ENCODE assay signal across 1 fruit fly cellular context in the genomic region with DNA sequence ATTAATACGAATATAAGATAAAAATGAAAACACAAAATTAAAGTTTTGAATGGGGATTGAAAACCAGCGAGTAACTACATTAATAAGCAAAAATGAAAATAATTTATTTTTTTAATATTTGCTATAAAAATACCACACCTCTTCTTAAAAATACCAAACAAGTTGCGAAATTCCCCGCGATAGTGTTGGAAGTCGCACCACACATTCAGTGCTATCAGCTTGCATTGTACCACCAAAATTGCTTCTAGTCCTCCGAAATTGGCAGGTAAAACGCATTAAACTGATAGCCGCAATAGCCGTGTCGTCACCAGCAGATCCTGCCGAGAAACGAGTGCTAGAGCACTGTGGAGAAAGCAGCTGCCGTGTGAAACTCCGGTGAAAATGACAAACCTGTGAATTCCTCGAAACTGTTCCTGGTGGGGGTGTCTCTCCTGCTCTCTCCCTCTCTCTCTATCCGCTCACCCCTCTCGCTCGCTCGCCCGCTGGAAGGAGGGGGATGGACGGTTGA.
A peak's percentile ranks its signal among the peaks of the same experiment; 100 is the strongest.
TF ChIP-seq lines count a peak whose summit lies in the region.

Gene Hip14 (plus strand): TSS at position 198 of the 508 bp plus-strand sequence.

TF ChIP-seq in whole organism, embryonic, 481 proteins besides CTCF, POLR2A, EP300 and RAD21 (continued from another document and continues in another):
- TF ChIP-seq HmgD (GFP tag; optimal IDR thresholded peaks at IDR 0.05; lab: Kevin White, UChicago) = no peak
- TF ChIP-seq Dref (GFP tag; IDR thresholded peaks at IDR 0.05; lab: Robert Waterston, UW) = no peak
- no peak for TF ChIP-seq NfI (GFP tag; optimal IDR thresholded peaks at IDR 0.05; lab: Kevin White, UChicago)
- no peak for TF ChIP-seq hkb (optimal IDR thresholded peaks at IDR 0.05; lab: Kevin White, UChicago)
- no peak for TF ChIP-seq hkb (GFP tag; IDR thresholded peaks at IDR 0.05; lab: Robert Waterston, UW)
- peak; percentile 98 for TF ChIP-seq MESR4 (GFP tag; optimal IDR thresholded peaks at IDR 0.05; lab: Kevin White, UChicago)
- TF ChIP-seq CG11695 (GFP tag; IDR thresholded peaks at IDR 0.05; lab: Robert Waterston, UW) = no peak
- no peak for TF ChIP-seq Sox102F (GFP tag; optimal IDR thresholded peaks at IDR 0.05; lab: Kevin White, UChicago)
- no peak for TF ChIP-seq CG10979 (tag; optimal IDR thresholded peaks at IDR 0.05; lab: Kevin White, UChicago)
- no peak for TF ChIP-seq tll (GFP tag; optimal IDR thresholded peaks at IDR 0.05; lab: Kevin White, UChicago)
- no peak for TF ChIP-seq Dip3 (GFP tag; optimal IDR thresholded peaks at IDR 0.05; lab: Kevin White, UChicago)
- peak in 1 of 2 experiments; percentile 49 for TF ChIP-seq Pdp1 (GFP tag; optimal IDR thresholded peaks at IDR 0.05; lab: Kevin White, UChicago)
- TF ChIP-seq kah (GFP tag; optimal IDR thresholded peaks at IDR 0.05; lab: Kevin White, UChicago) = no peak
- no peak for TF ChIP-seq al (GFP tag; IDR thresholded peaks at IDR 0.05; lab: Robert Waterston, UW)
- TF ChIP-seq run (tag; optimal IDR thresholded peaks at IDR 0.05; lab: Kevin White, UChicago) = no peak
- TF ChIP-seq Hr78 (GFP tag; optimal IDR thresholded peaks at IDR 0.05; lab: Kevin White, UChicago) = no peak
- no peak for TF ChIP-seq sna (GFP tag; IDR thresholded peaks at IDR 0.05; lab: Robert Waterston, UW; ENCODE audit: partially characterized antibody)
- no peak for TF ChIP-seq ham (GFP tag; IDR thresholded peaks at IDR 0.05; lab: Robert Waterston, UW)
- no peak for TF ChIP-seq CG1603 (tag; optimal IDR thresholded peaks at IDR 0.05; lab: Kevin White, UChicago)
- TF ChIP-seq nau (GFP tag; optimal IDR thresholded peaks at IDR 0.05; lab: Kevin White, UChicago) = no peak
- no peak for TF ChIP-seq gem (tag; optimal IDR thresholded peaks at IDR 0.05; lab: Kevin White, UChicago)
- TF ChIP-seq CG4617 (GFP tag; optimal IDR thresholded peaks at IDR 0.05; lab: Kevin White, UChicago; ENCODE audit: borderline replicate concordance) = peak; percentile 89
- no peak for TF ChIP-seq H2.0 (GFP tag; IDR thresholded peaks at IDR 0.05; lab: Robert Waterston, UW)
- no peak for TF ChIP-seq CG11085 (GFP tag; IDR thresholded peaks at IDR 0.05; lab: Robert Waterston, UW)
- TF ChIP-seq CG17359 (tag; optimal IDR thresholded peaks at IDR 0.05; lab: Kevin White, UChicago) = no peak
- TF ChIP-seq Atf3 (GFP tag; optimal IDR thresholded peaks at IDR 0.05; lab: Kevin White, UChicago) = no peak
- TF ChIP-seq CG1832 (GFP tag; optimal IDR thresholded peaks at IDR 0.05; lab: Kevin White, UChicago) = peak; percentile 90
- no peak for TF ChIP-seq maf-S (GFP tag; optimal IDR thresholded peaks at IDR 0.05; lab: Kevin White, UChicago)
- TF ChIP-seq D19B (GFP tag; optimal IDR thresholded peaks at IDR 0.05; lab: Kevin White, UChicago) = no peak
- TF ChIP-seq exex (tag; optimal IDR thresholded peaks at IDR 0.05; lab: Kevin White, UChicago) = no peak
- no peak for TF ChIP-seq CG17912 (GFP tag; optimal IDR thresholded peaks at IDR 0.05; lab: Kevin White, UChicago)
- TF ChIP-seq Six4 (GFP tag; optimal IDR thresholded peaks at IDR 0.05; lab: Kevin White, UChicago) = no peak
- TF ChIP-seq Fer1 (GFP tag; optimal IDR thresholded peaks at IDR 0.05; lab: Kevin White, UChicago) = peak; percentile 46
- TF ChIP-seq Xbp1 (GFP tag; optimal IDR thresholded peaks at IDR 0.05; lab: Kevin White, UChicago) = peak; percentile 11
- TF ChIP-seq nom (GFP tag; optimal IDR thresholded peaks at IDR 0.05; lab: Kevin White, UChicago) = peak; percentile 57
- peak; percentile 54 for TF ChIP-seq CG9797 (GFP tag; optimal IDR thresholded peaks at IDR 0.05; lab: Kevin White, UChicago)
- no peak for TF ChIP-seq crc (GFP tag; optimal IDR thresholded peaks at IDR 0.05; lab: Kevin White, UChicago)
- TF ChIP-seq YL-1 (GFP tag; optimal IDR thresholded peaks at IDR 0.05; lab: Kevin White, UChicago) = peak; percentile 84
- no peak for TF ChIP-seq Sox100B (GFP tag; optimal IDR thresholded peaks at IDR 0.05; lab: Kevin White, UChicago)
- no peak for TF ChIP-seq her (GFP tag; optimal IDR thresholded peaks at IDR 0.05; lab: Kevin White, UChicago)
- no peak for TF ChIP-seq Ada2b (GFP tag; IDR thresholded peaks at IDR 0.05; lab: Robert Waterston, UW)
- no peak for TF ChIP-seq CG8089 (GFP tag; optimal IDR thresholded peaks at IDR 0.05; lab: Kevin White, UChicago)
- TF ChIP-seq CG42726 (GFP tag; IDR thresholded peaks at IDR 0.05; lab: Robert Waterston, UW; ENCODE audit: partially characterized antibody) = no peak
- TF ChIP-seq HLH3B (GFP tag; IDR thresholded peaks at IDR 0.05; lab: Robert Waterston, UW) = no peak
- TF ChIP-seq CG17328 (GFP tag; IDR thresholded peaks at IDR 0.05; lab: Robert Waterston, UW) = 0 out of 2 replicates have a peak, but pooled peaks have one; percentile 8
- no peak for TF ChIP-seq CG10274 (GFP tag; optimal IDR thresholded peaks at IDR 0.05; lab: Kevin White, UChicago)
- TF ChIP-seq CG2120 (GFP tag; optimal IDR thresholded peaks at IDR 0.05; lab: Kevin White, UChicago) = peak; percentile 7
- TF ChIP-seq ranshi (GFP tag; IDR thresholded peaks at IDR 0.05; lab: Robert Waterston, UW) = no peak
- TF ChIP-seq dmrt99B (tag; optimal IDR thresholded peaks at IDR 0.05; lab: Kevin White, UChicago) = no peak
- no peak for TF ChIP-seq Lpt (GFP tag; optimal IDR thresholded peaks at IDR 0.05; lab: Kevin White, UChicago)
- TF ChIP-seq Rfx (GFP tag; IDR thresholded peaks at IDR 0.05; lab: Robert Waterston, UW) = no peak
- no peak for TF ChIP-seq pita (GFP tag; optimal IDR thresholded peaks at IDR 0.05; lab: Kevin White, UChicago)
- peak; percentile 15 for TF ChIP-seq chn (GFP tag; optimal IDR thresholded peaks at IDR 0.05; lab: Kevin White, UChicago)
- peak; percentile 6 for TF ChIP-seq CG3281 (GFP tag; optimal IDR thresholded peaks at IDR 0.05; lab: Kevin White, UChicago)
- TF ChIP-seq CG6254 (GFP tag; optimal IDR thresholded peaks at IDR 0.05; lab: Kevin White, UChicago) = no peak
- TF ChIP-seq sim (GFP tag; IDR thresholded peaks at IDR 0.05; lab: Robert Waterston, UW) = no peak
- TF ChIP-seq CG16863 (GFP tag; optimal IDR thresholded peaks at IDR 0.05; lab: Kevin White, UChicago) = no peak
- no peak for TF ChIP-seq Mrtf (GFP tag; IDR thresholded peaks at IDR 0.05; lab: Robert Waterston, UW)
- TF ChIP-seq CG11723 (GFP tag; optimal IDR thresholded peaks at IDR 0.05; lab: Kevin White, UChicago) = no peak
- TF ChIP-seq rib (GFP tag; IDR thresholded peaks at IDR 0.05; lab: Robert Waterston, UW) = no peak
- no peak for TF ChIP-seq abd-A (tag; optimal IDR thresholded peaks at IDR 0.05; lab: Kevin White, UChicago)
- TF ChIP-seq CoRest (tag; optimal IDR thresholded peaks at IDR 0.05; lab: Kevin White, UChicago) = no peak
- TF ChIP-seq pnt (GFP tag; optimal IDR thresholded peaks at IDR 0.05; lab: Kevin White, UChicago) = no peak
- no peak for TF ChIP-seq grau (tag; optimal IDR thresholded peaks at IDR 0.05; lab: Kevin White, UChicago)
- TF ChIP-seq schlank (tag; optimal IDR thresholded peaks at IDR 0.05; lab: Kevin White, UChicago) = no peak
- no peak for TF ChIP-seq inv (GFP tag; IDR thresholded peaks at IDR 0.05; lab: Robert Waterston, UW; ENCODE audit: partially characterized antibody)
- no peak for TF ChIP-seq repo (GFP tag; optimal IDR thresholded peaks at IDR 0.05; lab: Kevin White, UChicago)
- TF ChIP-seq CG15696 (tag; optimal IDR thresholded peaks at IDR 0.05; lab: Kevin White, UChicago) = no peak
- TF ChIP-seq psq (GFP tag; optimal IDR thresholded peaks at IDR 0.05; lab: Kevin White, UChicago) = no peak
- TF ChIP-seq btn (GFP tag; optimal IDR thresholded peaks at IDR 0.05; lab: Kevin White, UChicago) = no peak
- no peak for TF ChIP-seq C15 (GFP tag; IDR thresholded peaks at IDR 0.05; lab: Robert Waterston, UW)
- peak; percentile 32 for TF ChIP-seq CG18262 (tag; optimal IDR thresholded peaks at IDR 0.05; lab: Kevin White, UChicago)
- no peak for TF ChIP-seq CG4730 (GFP tag; IDR thresholded peaks at IDR 0.05; lab: Robert Waterston, UW)
- TF ChIP-seq CG14860 (GFP tag; IDR thresholded peaks at IDR 0.05; lab: Robert Waterston, UW; ENCODE audit: partially characterized antibody) = no peak
- TF ChIP-seq GATAe (GFP tag; conservative IDR thresholded peaks at IDR 0.05; lab: Robert Waterston, UW) = no peak; the same call in 1 of the 2 replicates
- no peak for TF ChIP-seq fd64A (GFP tag; optimal IDR thresholded peaks at IDR 0.05; lab: Kevin White, UChicago)
- no peak for TF ChIP-seq Blimp-1 (GFP tag; optimal IDR thresholded peaks at IDR 0.05; lab: Kevin White, UChicago)
- TF ChIP-seq CG16779 (GFP tag; IDR thresholded peaks at IDR 0.05; lab: Robert Waterston, UW) = no peak
- no peak for TF ChIP-seq CG4854 (GFP tag; optimal IDR thresholded peaks at IDR 0.05; lab: Kevin White, UChicago)
- no peak for TF ChIP-seq Hmr (GFP tag; optimal IDR thresholded peaks at IDR 0.05; lab: Kevin White, UChicago)
- TF ChIP-seq Dfd (GFP tag; optimal IDR thresholded peaks at IDR 0.05; lab: Kevin White, UChicago) = no peak
- no peak for TF ChIP-seq Hr39 (optimal IDR thresholded peaks at IDR 0.05; lab: Kevin White, UChicago)
- TF ChIP-seq Bdp1 (GFP tag; optimal IDR thresholded peaks at IDR 0.05; lab: Kevin White, UChicago) = no peak
- no peak for TF ChIP-seq Ets65A (GFP tag; lab: Kevin White, UChicago)
- TF ChIP-seq HLH4C (GFP tag; IDR thresholded peaks at IDR 0.05; lab: Robert Waterston, UW; ENCODE audit: partially characterized antibody) = no peak
- TF ChIP-seq Taf1 (GFP tag; IDR thresholded peaks at IDR 0.05; lab: Robert Waterston, UW) = no peak
- no peak for TF ChIP-seq ab (GFP tag; optimal IDR thresholded peaks at IDR 0.05; lab: Kevin White, UChicago)
- TF ChIP-seq stwl (tag; optimal IDR thresholded peaks at IDR 0.05; lab: Kevin White, UChicago) = peak; percentile 54
- TF ChIP-seq CG12744 (GFP tag; optimal IDR thresholded peaks at IDR 0.05; lab: Kevin White, UChicago) = no peak
- TF ChIP-seq CG4820 (GFP tag; optimal IDR thresholded peaks at IDR 0.05; lab: Kevin White, UChicago) = no peak
- no peak for TF ChIP-seq vfl (GFP tag; optimal IDR thresholded peaks at IDR 0.05; lab: Kevin White, UChicago)
- no peak for TF ChIP-seq Gug (GFP tag; IDR thresholded peaks at IDR 0.05; lab: Robert Waterston, UW)
- no peak for TF ChIP-seq Deaf1 (tag; optimal IDR thresholded peaks at IDR 0.05; lab: Kevin White, UChicago)
- TF ChIP-seq CG7786 (GFP tag; optimal IDR thresholded peaks at IDR 0.05; lab: Kevin White, UChicago) = no peak
- no peak for TF ChIP-seq CG14014 (GFP tag; IDR thresholded peaks at IDR 0.05; lab: Robert Waterston, UW)
- peak; percentile 63 for TF ChIP-seq CG31441 (GFP tag; IDR thresholded peaks at IDR 0.05; lab: Robert Waterston, UW)
- TF ChIP-seq CG18599 (GFP tag; optimal IDR thresholded peaks at IDR 0.05; lab: Kevin White, UChicago) = peak; percentile 44
- TF ChIP-seq Nf-YC (tag; optimal IDR thresholded peaks at IDR 0.05; lab: Kevin White, UChicago) = no peak
- TF ChIP-seq amos (GFP tag; IDR thresholded peaks at IDR 0.05; lab: Robert Waterston, UW; ENCODE audit: partially characterized antibody) = no peak
- TF ChIP-seq NC2β (GFP tag; optimal IDR thresholded peaks at IDR 0.05; lab: Kevin White, UChicago) = no peak
- no peak for TF ChIP-seq Doc2 (GFP tag; IDR thresholded peaks at IDR 0.05; lab: Robert Waterston, UW)
- no peak for TF ChIP-seq z (GFP tag; IDR thresholded peaks at IDR 0.05; lab: Robert Waterston, UW)
- no peak for TF ChIP-seq CG9876 (GFP tag; optimal IDR thresholded peaks at IDR 0.05; lab: Kevin White, UChicago)
- no peak for TF ChIP-seq tgo (GFP tag; IDR thresholded peaks at IDR 0.05; lab: Robert Waterston, UW)
- TF ChIP-seq CG14667 (GFP tag; IDR thresholded peaks at IDR 0.05; lab: Robert Waterston, UW) = no peak
- TF ChIP-seq vvl (GFP tag; IDR thresholded peaks at IDR 0.05; lab: Robert Waterston, UW) = peak; percentile 39
- no peak for TF ChIP-seq bsh (GFP tag; optimal IDR thresholded peaks at IDR 0.05; lab: Kevin White, UChicago)
- no peak for TF ChIP-seq slou (GFP tag; optimal IDR thresholded peaks at IDR 0.05; lab: Kevin White, UChicago)
- no peak for TF ChIP-seq ATbp (GFP tag; optimal IDR thresholded peaks at IDR 0.05; lab: Kevin White, UChicago)
- no peak for TF ChIP-seq H15 (GFP tag; IDR thresholded peaks at IDR 0.05; lab: Robert Waterston, UW)
- TF ChIP-seq Hmx (GFP tag; optimal IDR thresholded peaks at IDR 0.05; lab: Kevin White, UChicago) = no peak
- TF ChIP-seq chm (GFP tag; IDR thresholded peaks at IDR 0.05; lab: Robert Waterston, UW) = peak; percentile 20; the same call in 1 of the 2 replicates
- TF ChIP-seq eyg (GFP tag; optimal IDR thresholded peaks at IDR 0.05; lab: Kevin White, UChicago) = no peak
- TF ChIP-seq Ssrp (tag; optimal IDR thresholded peaks at IDR 0.05; lab: Kevin White, UChicago) = peak; percentile 21
- TF ChIP-seq CG12236 (GFP tag; optimal IDR thresholded peaks at IDR 0.05; lab: Kevin White, UChicago) = no peak
- TF ChIP-seq Dll (GFP tag; IDR thresholded peaks at IDR 0.05; lab: Robert Waterston, UW; ENCODE audit: partially characterized antibody) = 0 out of 4 replicates have a peak, but pooled peaks have one; percentile 17
- no peak for TF ChIP-seq CG10959 (GFP tag; IDR thresholded peaks at IDR 0.05; lab: Robert Waterston, UW)
- TF ChIP-seq Chrac-16 (GFP tag; optimal IDR thresholded peaks at IDR 0.05; lab: Kevin White, UChicago) = no peak
- TF ChIP-seq CG8281 (tag; optimal IDR thresholded peaks at IDR 0.05; lab: Kevin White, UChicago) = no peak
- TF ChIP-seq kni (GFP tag; optimal IDR thresholded peaks at IDR 0.05; lab: Kevin White, UChicago) = no peak
- TF ChIP-seq Dek (tag; optimal IDR thresholded peaks at IDR 0.05; lab: Kevin White, UChicago) = no peak
- TF ChIP-seq Lhr (GFP tag; optimal IDR thresholded peaks at IDR 0.05; lab: Kevin White, UChicago) = peak; percentile 42
- peak; percentile 31 for TF ChIP-seq CG15514 (GFP tag; optimal IDR thresholded peaks at IDR 0.05; lab: Kevin White, UChicago)
- TF ChIP-seq cad (GFP tag; optimal IDR thresholded peaks at IDR 0.05; lab: Kevin White, UChicago) = no peak
- no peak for TF ChIP-seq tup (GFP tag; optimal IDR thresholded peaks at IDR 0.05; lab: Kevin White, UChicago)
- TF ChIP-seq CG6683 (GFP tag; optimal IDR thresholded peaks at IDR 0.05; lab: Kevin White, UChicago) = no peak
- no peak for TF ChIP-seq CG6689 (GFP tag; IDR thresholded peaks at IDR 0.05; lab: Robert Waterston, UW)
- TF ChIP-seq CG12942 (GFP tag; optimal IDR thresholded peaks at IDR 0.05; lab: Kevin White, UChicago) = no peak
- no peak for TF ChIP-seq CG3163 (GFP tag; optimal IDR thresholded peaks at IDR 0.05; lab: Kevin White, UChicago)
- peak; percentile 23 for TF ChIP-seq CG7556 (GFP tag; optimal IDR thresholded peaks at IDR 0.05; lab: Kevin White, UChicago)
- TF ChIP-seq CG1792 (GFP tag; optimal IDR thresholded peaks at IDR 0.05; lab: Kevin White, UChicago) = no peak
- TF ChIP-seq CG12769 (tag; optimal IDR thresholded peaks at IDR 0.05; lab: Kevin White, UChicago) = no peak
